Worm (Caenorhabditis elegans): ENCODE results near the gene fog-2.
A peak's percentile ranks its signal among the peaks of the same experiment; 100 is the strongest.

The fog-2 gene

ce11 chrV:20201316-20201715 lies 2.3 kb downstream of the fog-2 start, which contains the start of gene fbxa-114:
Gene fbxa-114, plus strand, starts transcription at chrV:20201616.
- no peak for TF ChIP-seq elt-3 (tag; optimal IDR thresholded peaks at IDR 0.05)
- no peak for TF ChIP-seq nhr-11 (tag; optimal IDR thresholded peaks at IDR 0.05)

ce11 chrV:20203085-20203484 lies 4.0 kb downstream of the fog-2 start, which contains the start of gene fbxa-113:
Gene fbxa-113, plus strand, starts transcription at chrV:20203385.
- TF ChIP-seq nhr-77 (tag; optimal IDR thresholded peaks at IDR 0.05) (no peak), ceh-16 (tag; optimal IDR thresholded peaks at IDR 0.05) (no peak), ama-1 (optimal IDR thresholded peaks at IDR 0.05) (no peak), nhr-11 (tag; optimal IDR thresholded peaks at IDR 0.05) (no peak), nhr-67 (tag; optimal IDR thresholded peaks at IDR 0.05) (no peak), lin-15B (tag; optimal IDR thresholded peaks at IDR 0.05) (no peak), R02D3.7 (tag; optimal IDR thresholded peaks at IDR 0.05) (no peak), nhr-12 (tag; optimal IDR thresholded peaks at IDR 0.05) (no peak), snpc-4 (tag; optimal IDR thresholded peaks at IDR 0.05) (no peak), sea-2 (GFP tag; optimal IDR thresholded peaks at IDR 0.05) (no peak), fkh-10 (GFP tag; optimal IDR thresholded peaks at IDR 0.05) (no peak), nhr-76 (tag; optimal IDR thresholded peaks at IDR 0.05) (no peak)

- no peak for TF ChIP-seq jun-1 (tag; optimal IDR thresholded peaks at IDR 0.05)
- no peak for TF ChIP-seq mdl-1 (tag; optimal IDR thresholded peaks at IDR 0.05)
- no peak for TF ChIP-seq ceh-9 (tag; optimal IDR thresholded peaks at IDR 0.05)
- no peak for TF ChIP-seq nhr-76 (tag; optimal IDR thresholded peaks at IDR 0.05)
- no peak for TF ChIP-seq nhr-237 (tag; optimal IDR thresholded peaks at IDR 0.05)
- TF ChIP-seq aly-2 (tag; optimal IDR thresholded peaks at IDR 0.05): no peak
- no peak for TF ChIP-seq egl-27 (tag; optimal IDR thresholded peaks at IDR 0.05)
- TF ChIP-seq unc-62 (GFP tag; optimal IDR thresholded peaks at IDR 0.05): no peak
- TF ChIP-seq egl-5 (tag; optimal IDR thresholded peaks at IDR 0.05): no peak
- no peak for TF ChIP-seq ZK546.5 (tag; optimal IDR thresholded peaks at IDR 0.05)
- no peak for TF ChIP-seq nhr-25 (tag; optimal IDR thresholded peaks at IDR 0.05)
- TF ChIP-seq unc-39 (tag; optimal IDR thresholded peaks at IDR 0.05): no peak
- no peak for TF ChIP-seq lin-15B (tag; optimal IDR thresholded peaks at IDR 0.05)
- no peak for TF ChIP-seq zag-1 (tag; optimal IDR thresholded peaks at IDR 0.05)
Observed at ce11 chrV:20206086-20206485, 7.0 kb downstream of the fog-2 start, which contains the start of the genes fbxb-59 and srbc-34. Gene fbxb-59, minus strand, starts transcription at chrV:20206186. Gene srbc-34, plus strand, starts transcription at chrV:20206318.

- TF ChIP-seq ceh-9 (tag; optimal IDR thresholded peaks at IDR 0.05): no peak
- TF ChIP-seq fkh-10 (GFP tag; optimal IDR thresholded peaks at IDR 0.05): no peak
- no peak for TF ChIP-seq pqm-1 (tag; optimal IDR thresholded peaks at IDR 0.05)
- no peak for TF ChIP-seq unc-62 (GFP tag; optimal IDR thresholded peaks at IDR 0.05)
- no peak for TF ChIP-seq nhr-76 (tag; optimal IDR thresholded peaks at IDR 0.05)
- no peak for TF ChIP-seq nfya-1 (tag; optimal IDR thresholded peaks at IDR 0.05; ENCODE audit: insufficient read depth)
- TF ChIP-seq ceh-28 (tag; optimal IDR thresholded peaks at IDR 0.05): no peak
- no peak for TF ChIP-seq aly-2 (tag; optimal IDR thresholded peaks at IDR 0.05)
- no peak for TF ChIP-seq ama-1 (optimal IDR thresholded peaks at IDR 0.05)
- TF ChIP-seq lin-39 (tag; optimal IDR thresholded peaks at IDR 0.05): no peak
- no peak for TF ChIP-seq nhr-23 (tag; optimal IDR thresholded peaks at IDR 0.05)
- TF ChIP-seq nhr-11 (tag; optimal IDR thresholded peaks at IDR 0.05): no peak
- no peak for TF ChIP-seq R02D3.7 (tag; optimal IDR thresholded peaks at IDR 0.05)
- no peak for TF ChIP-seq mdl-1 (tag; optimal IDR thresholded peaks at IDR 0.05)
Observed at ce11 chrV:20212584-20212983, 13.5 kb downstream of the fog-2 start, which contains the start of gene Y113G7B.12. Gene Y113G7B.12, minus strand, starts transcription at chrV:20212684.

- no peak for TF ChIP-seq jun-1 (tag; optimal IDR thresholded peaks at IDR 0.05)
- no peak for TF ChIP-seq unc-62 (GFP tag; optimal IDR thresholded peaks at IDR 0.05)
- peak; percentile 12 for TF ChIP-seq pha-4 (tag; optimal IDR thresholded peaks at IDR 0.05)
- peak; percentile 47 for TF ChIP-seq pqm-1 (tag; optimal IDR thresholded peaks at IDR 0.05)
- TF ChIP-seq elt-2 (tag; optimal IDR thresholded peaks at IDR 0.05): peak; percentile 66
Observed at ce11 chrV:20213097-20213496, 14.0 kb downstream of the fog-2 start.

ce11 chrV:20215197-20215596 lies 16.1 kb downstream of the fog-2 start, which contains the start of gene Y113G7B.11:
Gene Y113G7B.11, minus strand, starts transcription at chrV:20215297.
- TF ChIP-seq fkh-2 (tag; optimal IDR thresholded peaks at IDR 0.05) (no peak), aly-2 (tag; optimal IDR thresholded peaks at IDR 0.05) (no peak), egl-27 (tag; optimal IDR thresholded peaks at IDR 0.05) (no peak), ztf-11 (tag; optimal IDR thresholded peaks at IDR 0.05) (no peak)
